Fruit fly (Drosophila melanogaster): Measurements from ENCODE around the gene CG46465.
A peak's percentile ranks its signal among the peaks of the same experiment; 100 is the strongest.

CG46465 gene

dm6 chr2L:18968370-18969105 lies 23.8 kb upstream of the CG46465 start, which contains the start of the genes Nak and Tango6:
Nak (minus strand) TSS chr2L:18968744.
Tango6 (plus strand) TSS chr2L:18969028.
- TF ChIP-seq CG3919 (GFP tag; optimal IDR thresholded peaks at IDR 0.05) (peak; percentile 24), esn (GFP tag; optimal IDR thresholded peaks at IDR 0.05) (peak; percentile 55), CG34406 (GFP tag; optimal IDR thresholded peaks at IDR 0.05) (no peak), fd85E (GFP tag; optimal IDR thresholded peaks at IDR 0.05) (no peak), Ets96B (tag; optimal IDR thresholded peaks at IDR 0.05) (peak; percentile 8), Eip78C (GFP tag) (peak; percentile 71), CG4318 (GFP tag; optimal IDR thresholded peaks at IDR 0.05) (no peak), Lpt (GFP tag; optimal IDR thresholded peaks at IDR 0.05) (no peak), Sox102F (GFP tag; optimal IDR thresholded peaks at IDR 0.05) (no peak), Sox14 (GFP tag; optimal IDR thresholded peaks at IDR 0.05) (peak; percentile 72), OdsH (GFP tag; optimal IDR thresholded peaks at IDR 0.05) (no peak), Met (GFP tag; optimal IDR thresholded peaks at IDR 0.05) (peak; percentile 44), fkh (GFP tag; optimal IDR thresholded peaks at IDR 0.05) (peak; percentile 86), topi (GFP tag; optimal IDR thresholded peaks at IDR 0.05) (peak; percentile 47), spab (GFP tag; optimal IDR thresholded peaks at IDR 0.05) (no peak), acj6 (GFP tag; optimal IDR thresholded peaks at IDR 0.05) (no peak), CG6276 (GFP tag; optimal IDR thresholded peaks at IDR 0.05) (no peak), CG6792 (GFP tag; optimal IDR thresholded peaks at IDR 0.05) (peak; percentile 8), Hr39 (GFP tag; optimal IDR thresholded peaks at IDR 0.05) (peak; percentile 46), CG6854 (GFP tag; optimal IDR thresholded peaks at IDR 0.05) (peak; percentile 38), CG31627 (GFP tag; optimal IDR thresholded peaks at IDR 0.05) (peak; percentile 58), CG10631 (GFP tag; optimal IDR thresholded peaks at IDR 0.05) (no peak), Ets21C (GFP tag; optimal IDR thresholded peaks at IDR 0.05) (peak; percentile 46), achi (GFP tag; optimal IDR thresholded peaks at IDR 0.05) (peak; percentile 55), CG15336 (GFP tag; IDR thresholded peaks at IDR 0.05) (peak; percentile 25; the same call in 1 of the 2 replicates), CG11294 (GFP tag; IDR thresholded peaks at IDR 0.05) (no peak), Hr4 (GFP tag; optimal IDR thresholded peaks at IDR 0.05) (peak; percentile 31), CG3032 (tag; optimal IDR thresholded peaks at IDR 0.05) (peak; percentile 47), pdm3 (GFP tag; optimal IDR thresholded peaks at IDR 0.05) (peak; percentile 38), cyc (GFP tag; optimal IDR thresholded peaks at IDR 0.05) (peak; percentile 7), Eip93F (GFP tag; optimal IDR thresholded peaks at IDR 0.05) (no peak), Eip75B (GFP tag; optimal IDR thresholded peaks at IDR 0.05) (peak; percentile 36), CG6163 (GFP tag; IDR thresholded peaks at IDR 0.05) (no peak), Blimp-1 (GFP tag; optimal IDR thresholded peaks at IDR 0.05) (peak; percentile 11), fd59A (GFP tag; optimal IDR thresholded peaks at IDR 0.05) (no peak), svp (GFP tag) (peak; percentile 65), Smox (GFP tag; optimal IDR thresholded peaks at IDR 0.05) (peak; percentile 28), lz (GFP tag; optimal IDR thresholded peaks at IDR 0.05) (peak; percentile 27), CG10669 (GFP tag; optimal IDR thresholded peaks at IDR 0.05) (no peak), vri (GFP tag; optimal IDR thresholded peaks at IDR 0.05) (peak; percentile 40)

- peak; percentile 97 for TF ChIP-seq svp (GFP tag)
- peak; percentile 58 for TF ChIP-seq vri (GFP tag; optimal IDR thresholded peaks at IDR 0.05)
- peak; percentile 30 for TF ChIP-seq Eip93F (GFP tag; optimal IDR thresholded peaks at IDR 0.05)
- peak; percentile 70 for TF ChIP-seq Met (GFP tag; optimal IDR thresholded peaks at IDR 0.05)
- peak; percentile 72 for TF ChIP-seq achi (GFP tag; optimal IDR thresholded peaks at IDR 0.05)
- peak; percentile 23 for TF ChIP-seq CG11762 (GFP tag; optimal IDR thresholded peaks at IDR 0.05; ENCODE audit: insufficient read depth)
- TF ChIP-seq CG6854 (GFP tag; optimal IDR thresholded peaks at IDR 0.05) = peak; percentile 57
- peak; percentile 69 for TF ChIP-seq CG3032 (tag; optimal IDR thresholded peaks at IDR 0.05)
- TF ChIP-seq Sox14 (GFP tag; optimal IDR thresholded peaks at IDR 0.05) = peak; percentile 65
- TF ChIP-seq CG6163 (GFP tag; IDR thresholded peaks at IDR 0.05) = 0 out of 3 replicates have a peak, but pooled peaks have one; percentile 22
- TF ChIP-seq Hr38 (GFP tag; optimal IDR thresholded peaks at IDR 0.05) = no peak
- peak; percentile 65 for TF ChIP-seq topi (GFP tag; optimal IDR thresholded peaks at IDR 0.05)
- no peak for TF ChIP-seq spab (GFP tag; optimal IDR thresholded peaks at IDR 0.05)
- TF ChIP-seq CG31627 (GFP tag; optimal IDR thresholded peaks at IDR 0.05) = peak; percentile 65
- peak; percentile 52 for TF ChIP-seq Ets96B (tag; optimal IDR thresholded peaks at IDR 0.05)
- peak; percentile 31 for TF ChIP-seq fd85E (GFP tag; optimal IDR thresholded peaks at IDR 0.05)
- no peak for TF ChIP-seq CG8119 (GFP tag; IDR thresholded peaks at IDR 0.05)
- no peak for TF ChIP-seq CG11902 (GFP tag; optimal IDR thresholded peaks at IDR 0.05)
- TF ChIP-seq CG8632 (GFP tag; optimal IDR thresholded peaks at IDR 0.05) = no peak
- TF ChIP-seq lz (GFP tag; optimal IDR thresholded peaks at IDR 0.05) = peak; percentile 70
- TF ChIP-seq ss (GFP tag; optimal IDR thresholded peaks at IDR 0.05) = peak in 1 of 2 experiments; percentile 56
- no peak for TF ChIP-seq Eip75B (GFP tag; optimal IDR thresholded peaks at IDR 0.05)
- TF ChIP-seq Sox102F (GFP tag; optimal IDR thresholded peaks at IDR 0.05) = no peak
- TF ChIP-seq Hr4 (GFP tag; optimal IDR thresholded peaks at IDR 0.05) = no peak
- peak; percentile 92 for TF ChIP-seq Eip78C (GFP tag)
- TF ChIP-seq CG10631 (GFP tag; optimal IDR thresholded peaks at IDR 0.05) = peak; percentile 83
Measured at dm6 chr2L:18974063-18974779, 18.1 kb upstream of the CG46465 start, which contains the start of the genes L2HGDH and CG10431. L2HGDH (minus strand) TSS chr2L:18974448. CG10431 (plus strand) TSS chr2L:18974710.
